Worm (Caenorhabditis elegans): ENCODE results near the gene fbxb-10.

DNA sequence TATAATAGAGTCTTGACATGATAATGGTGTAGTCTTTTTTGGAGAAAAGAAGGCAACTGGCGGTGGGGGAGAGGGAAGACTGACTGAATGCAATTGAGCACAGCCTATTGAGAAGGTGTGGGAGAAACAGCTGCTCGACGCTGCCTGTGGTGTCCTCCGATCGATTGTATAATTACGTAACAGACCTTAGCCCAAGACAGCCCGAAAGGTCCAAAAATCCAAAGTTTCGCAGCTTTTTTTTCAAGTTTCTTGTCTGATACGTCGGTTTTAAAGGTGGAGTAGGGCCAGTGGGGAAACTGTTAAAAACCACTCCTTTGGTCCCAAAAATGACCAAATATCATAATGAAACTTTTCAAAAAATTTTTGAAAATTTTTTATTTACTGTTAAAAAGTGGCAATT is 30.1 kb downstream of the fbxb-10 start, which contains the start of the genes C08F1.6 and fbxb-13:
- TF ChIP-seq hmbx-1 (tag; optimal IDR thresholded peaks at IDR 0.05) (no peak), ama-1 (optimal IDR thresholded peaks at IDR 0.05) (no peak), hmg-4 (GFP tag; optimal IDR thresholded peaks at IDR 0.05) (no peak), hnd-1 (tag; optimal IDR thresholded peaks at IDR 0.05) (no peak), sea-1 (GFP tag; conservative IDR thresholded peaks at IDR 0.05) (no peak), B0310.2 (tag; optimal IDR thresholded peaks at IDR 0.05) (no peak), ceh-13 (GFP tag; optimal IDR thresholded peaks at IDR 0.05) (no peak), tbx-37 (GFP tag; conservative IDR thresholded peaks at IDR 0.05) (no peak), pes-1 (GFP tag; IDR thresholded peaks at IDR 0.05) (no peak), aly-1 (tag; optimal IDR thresholded peaks at IDR 0.05) (no peak), ceh-36 (tag; optimal IDR thresholded peaks at IDR 0.05) (no peak), tbx-11 (GFP tag; IDR thresholded peaks at IDR 0.05) (no peak), scrt-1 (GFP tag; IDR thresholded peaks at IDR 0.05) (no peak), flt-1 (GFP tag; IDR thresholded peaks at IDR 0.05) (no peak)
